Fruit fly (Drosophila melanogaster): ENCODE results near the gene Hibch.

The Hibch gene

DNA sequence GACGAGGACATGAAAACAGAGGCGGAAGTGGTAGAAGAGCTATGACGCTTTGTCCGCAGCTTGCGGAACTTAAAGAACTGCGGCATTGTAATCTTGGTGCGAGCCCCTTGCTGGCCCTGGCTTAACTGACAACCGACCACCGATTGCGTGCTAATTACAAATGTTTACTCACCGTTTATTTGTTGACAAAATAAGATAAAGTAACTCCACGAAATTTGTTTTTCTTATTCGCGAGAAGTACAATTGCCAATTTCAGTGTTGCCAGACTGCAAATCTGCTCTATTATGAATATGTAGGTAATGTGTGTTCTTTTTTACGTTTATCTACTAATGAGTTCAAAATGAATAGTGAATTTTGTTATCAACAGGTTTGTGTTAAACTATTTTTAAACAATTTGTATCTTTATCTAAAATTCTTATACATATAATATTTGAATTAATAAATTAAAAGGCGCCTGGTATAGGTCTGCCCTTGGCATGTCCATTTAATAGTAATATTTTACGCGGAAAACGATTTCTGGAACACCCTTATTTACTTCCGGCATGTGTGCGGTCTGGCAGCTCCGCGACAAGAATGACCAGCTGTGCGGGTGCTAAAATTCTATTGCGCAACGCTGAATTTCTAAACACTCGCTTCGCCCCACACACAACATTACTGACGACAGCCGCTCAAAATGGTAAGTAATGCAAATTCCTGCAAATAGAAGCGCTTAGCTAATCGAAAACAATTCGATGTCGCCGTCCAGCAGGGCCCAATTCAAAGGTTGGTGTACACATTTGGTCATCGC is at the start of gene Hibch, which contains the start of gene Atg4b:
Gene Hibch (plus strand): TSS at position 585 of the 787 bp plus-strand sequence.
Gene Atg4b (minus strand): TSS at position 280 of the 787 bp plus-strand sequence.
- TF ChIP-seq GATAd (GFP tag; optimal IDR thresholded peaks at IDR 0.05) (no peak), Sp1 (GFP tag; optimal IDR thresholded peaks at IDR 0.05) (peak; percentile 84), dmrt93B (GFP tag; optimal IDR thresholded peaks at IDR 0.05) (no peak), usp (GFP tag; optimal IDR thresholded peaks at IDR 0.05) (no peak), Jra (GFP tag; optimal IDR thresholded peaks at IDR 0.05) (no peak), fru (GFP tag; optimal IDR thresholded peaks at IDR 0.05) (peak; percentile 89), CG32264 (GFP tag; optimal IDR thresholded peaks at IDR 0.05) (no peak), Hr78 (GFP tag; optimal IDR thresholded peaks at IDR 0.05) (no peak), Myc (optimal IDR thresholded peaks at IDR 0.05) (no peak), foxo (GFP tag; optimal IDR thresholded peaks at IDR 0.05) (peak in 1 of 2 experiments; percentile 83), h (GFP tag; optimal IDR thresholded peaks at IDR 0.05) (peak; percentile 76), Rel (GFP tag; optimal IDR thresholded peaks at IDR 0.05) (no peak), Rel (tag; optimal IDR thresholded peaks at IDR 0.05) (peak; percentile 84), HLH106 (tag; optimal IDR thresholded peaks at IDR 0.05) (peak; percentile 93), rgr (GFP tag; optimal IDR thresholded peaks at IDR 0.05) (peak; percentile 80), Abd-B (GFP tag; optimal IDR thresholded peaks at IDR 0.05) (no peak), Hnf4 (GFP tag; optimal IDR thresholded peaks at IDR 0.05) (no peak), CG9705 (GFP tag; optimal IDR thresholded peaks at IDR 0.05) (peak; percentile 82), CrebA (GFP tag; optimal IDR thresholded peaks at IDR 0.05; ENCODE audit: borderline replicate concordance) (no peak), sv (GFP tag; optimal IDR thresholded peaks at IDR 0.05) (peak; percentile 26), OdsH (GFP tag; optimal IDR thresholded peaks at IDR 0.05) (peak; percentile 75), Vsx2 (GFP tag; optimal IDR thresholded peaks at IDR 0.05; ENCODE audit: partially characterized antibody) (no peak), ey (GFP tag; optimal IDR thresholded peaks at IDR 0.05) (peak; percentile 56), N (GFP tag; optimal IDR thresholded peaks at IDR 0.05) (no peak), Hr83 (GFP tag; optimal IDR thresholded peaks at IDR 0.05; ENCODE audit: poor library complexity, severe bottlenecking) (no peak), woc (GFP tag; optimal IDR thresholded peaks at IDR 0.05) (no peak), Dfd (GFP tag; optimal IDR thresholded peaks at IDR 0.05) (no peak), psq (GFP tag; optimal IDR thresholded peaks at IDR 0.05) (peak; percentile 73), dsf (GFP tag; optimal IDR thresholded peaks at IDR 0.05; ENCODE audit: borderline replicate concordance) (no peak), br (GFP tag; optimal IDR thresholded peaks at IDR 0.05) (peak; percentile 57)

DNA sequence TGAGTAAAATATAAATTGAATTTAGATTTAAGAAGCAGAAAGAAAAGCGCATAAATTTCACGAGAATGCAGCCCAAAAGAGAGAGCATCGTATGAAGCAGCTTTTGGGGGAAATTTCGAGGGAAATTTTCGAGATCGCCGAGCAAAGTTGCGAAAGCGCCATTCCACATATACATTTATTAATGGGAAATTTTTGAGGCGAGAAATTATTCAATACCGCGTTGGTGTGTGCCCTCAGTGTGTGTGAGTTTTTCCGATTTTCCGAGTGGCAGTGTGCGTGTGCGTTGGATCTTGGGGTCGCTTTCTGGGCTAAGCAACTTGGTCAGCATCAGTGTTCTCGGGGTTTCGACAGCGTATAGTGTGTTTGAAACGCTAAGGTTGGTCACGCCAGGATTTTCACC is 47.1 kb upstream of the Hibch start, which contains the start of gene Tm2:
Gene Tm2 (plus strand): TSS at position 270 of the 400 bp plus-strand sequence.
- TF ChIP-seq dsf (GFP tag; optimal IDR thresholded peaks at IDR 0.05; ENCODE audit: borderline replicate concordance) (no peak), CG9705 (GFP tag; optimal IDR thresholded peaks at IDR 0.05) (no peak), N (GFP tag; optimal IDR thresholded peaks at IDR 0.05) (no peak), sv (GFP tag; optimal IDR thresholded peaks at IDR 0.05) (no peak), Dif (GFP tag; optimal IDR thresholded peaks at IDR 0.05; ENCODE audit: partially characterized antibody) (no peak), ey (GFP tag; optimal IDR thresholded peaks at IDR 0.05) (no peak), rgr (GFP tag; optimal IDR thresholded peaks at IDR 0.05) (no peak), Jra (GFP tag; optimal IDR thresholded peaks at IDR 0.05) (no peak), Myc (optimal IDR thresholded peaks at IDR 0.05) (no peak), Dfd (GFP tag; optimal IDR thresholded peaks at IDR 0.05) (no peak), tai (GFP tag; optimal IDR thresholded peaks at IDR 0.05) (no peak), Hr83 (GFP tag; optimal IDR thresholded peaks at IDR 0.05; ENCODE audit: poor library complexity, severe bottlenecking) (no peak), Sp1 (GFP tag; optimal IDR thresholded peaks at IDR 0.05) (no peak), HLH106 (tag; optimal IDR thresholded peaks at IDR 0.05) (no peak), psq (GFP tag; optimal IDR thresholded peaks at IDR 0.05) (no peak), Rel (GFP tag; optimal IDR thresholded peaks at IDR 0.05) (no peak), Rel (tag; optimal IDR thresholded peaks at IDR 0.05) (no peak), OdsH (GFP tag; optimal IDR thresholded peaks at IDR 0.05) (no peak), Hr78 (GFP tag; optimal IDR thresholded peaks at IDR 0.05) (no peak)

dm6 chr3R:15310695-15311094 is 46.3 kb upstream of the Hibch start:
- no peak for TF ChIP-seq sage (GFP tag; optimal IDR thresholded peaks at IDR 0.05)
- no peak for TF ChIP-seq sv (GFP tag; optimal IDR thresholded peaks at IDR 0.05)
- no peak for TF ChIP-seq CG9705 (GFP tag; optimal IDR thresholded peaks at IDR 0.05)
- no peak for TF ChIP-seq Myc (optimal IDR thresholded peaks at IDR 0.05)
- no peak for TF ChIP-seq usp (GFP tag; optimal IDR thresholded peaks at IDR 0.05)
- TF ChIP-seq N (GFP tag; optimal IDR thresholded peaks at IDR 0.05), result no peak
- no peak for TF ChIP-seq Hr78 (GFP tag; optimal IDR thresholded peaks at IDR 0.05)
- TF ChIP-seq Hr83 (GFP tag; optimal IDR thresholded peaks at IDR 0.05; ENCODE audit: poor library complexity, severe bottlenecking), result no peak
- TF ChIP-seq dmrt93B (GFP tag; optimal IDR thresholded peaks at IDR 0.05), result no peak

Measured in whole organism, wandering third instar larva.